Worm (Caenorhabditis elegans): ENCODE data around the gene Y54G11A.1.

Y54G11A.1 gene

ce11 chrII:14290846-14291245, 21.9 kb upstream of the Y54G11A.1 start:
- TF ChIP-seq sdc-2 (tag; optimal IDR thresholded peaks at IDR 0.05) (no peak), zip-5 (tag; optimal IDR thresholded peaks at IDR 0.05) (no peak), elt-2 (tag; optimal IDR thresholded peaks at IDR 0.05) (no peak), ceh-30 (tag; optimal IDR thresholded peaks at IDR 0.05) (no peak), ceh-22 (tag; optimal IDR thresholded peaks at IDR 0.05) (no peak), pha-2 (tag; optimal IDR thresholded peaks at IDR 0.05) (no peak), pag-3 (tag; optimal IDR thresholded peaks at IDR 0.05; ENCODE audit: borderline replicate concordance) (no peak)

- no peak for TF ChIP-seq unc-42 (tag; optimal IDR thresholded peaks at IDR 0.05)
- no peak for TF ChIP-seq C38D4.7 (GFP tag; optimal IDR thresholded peaks at IDR 0.05)
- TF ChIP-seq unc-3 (GFP tag; conservative IDR thresholded peaks at IDR 0.05): no peak
- no peak for TF ChIP-seq unc-3 (tag; optimal IDR thresholded peaks at IDR 0.05)
- TF ChIP-seq pqm-1 (tag; optimal IDR thresholded peaks at IDR 0.05): no peak
- TF ChIP-seq pat-9 (tag; optimal IDR thresholded peaks at IDR 0.05): no peak
- TF ChIP-seq tbx-7 (tag; optimal IDR thresholded peaks at IDR 0.05): no peak
- no peak for TF ChIP-seq C08G9.2 (tag; optimal IDR thresholded peaks at IDR 0.05)
These were observed 20.0 kb upstream of the Y54G11A.1 start, which contains the start of gene srh-42 for ce11 chrII:14288968-14289367. Gene srh-42, minus strand, starts transcription at chrII:14289068.

- no peak for TF ChIP-seq hlh-6 (tag; optimal IDR thresholded peaks at IDR 0.05)
- no peak for TF ChIP-seq zip-5 (tag; optimal IDR thresholded peaks at IDR 0.05)
- no peak for TF ChIP-seq ceh-6 (GFP tag; optimal IDR thresholded peaks at IDR 0.05)
- no peak for TF ChIP-seq ttx-3 (tag; optimal IDR thresholded peaks at IDR 0.05)
- TF ChIP-seq elt-4 (tag; optimal IDR thresholded peaks at IDR 0.05): no peak
- no peak for TF ChIP-seq ceh-19 (GFP tag; optimal IDR thresholded peaks at IDR 0.05)
- TF ChIP-seq ceh-24 (tag; optimal IDR thresholded peaks at IDR 0.05): no peak
These were observed 18.3 kb upstream of the Y54G11A.1 start, which contains the start of gene srh-41 for ce11 chrII:14287277-14287676. Gene srh-41, minus strand, starts transcription at chrII:14287377.

ce11 chrII:14276409-14276808, 7.4 kb upstream of the Y54G11A.1 start, which contains the start of gene Y54G11A.3:
Gene Y54G11A.3, plus strand, starts transcription at chrII:14276621.
- TF ChIP-seq nhr-232 (tag; optimal IDR thresholded peaks at IDR 0.05) (no peak), nfya-1 (tag; optimal IDR thresholded peaks at IDR 0.05) (no peak), dve-1 (tag; optimal IDR thresholded peaks at IDR 0.05) (no peak), hlh-30 (tag; optimal IDR thresholded peaks at IDR 0.05; ENCODE audit: insufficient read depth) (no peak), elt-4 (tag; optimal IDR thresholded peaks at IDR 0.05) (no peak), hlh-15 (tag; optimal IDR thresholded peaks at IDR 0.05) (no peak)

ce11 chrII:14269839-14270238, 847 bp upstream of the Y54G11A.1 start:
- peak; percentile 88 for TF ChIP-seq nfya-1 (tag; optimal IDR thresholded peaks at IDR 0.05)
- TF ChIP-seq Y22D7AL.16 (tag; optimal IDR thresholded peaks at IDR 0.05): no peak

ce11 chrII:14257943-14258342, 11.0 kb downstream of the Y54G11A.1 start:
- TF ChIP-seq hlh-6 (tag; optimal IDR thresholded peaks at IDR 0.05) (no peak), sdc-2 (tag; optimal IDR thresholded peaks at IDR 0.05) (no peak), T23F11.4 (GFP tag; optimal IDR thresholded peaks at IDR 0.05) (no peak), ceh-30 (tag; optimal IDR thresholded peaks at IDR 0.05) (no peak), K09A11.1 (tag; optimal IDR thresholded peaks at IDR 0.05; ENCODE audit: insufficient read depth) (no peak), pax-1 (tag; optimal IDR thresholded peaks at IDR 0.05) (no peak), C38D4.7 (GFP tag; optimal IDR thresholded peaks at IDR 0.05) (no peak), hlh-8 (tag; optimal IDR thresholded peaks at IDR 0.05) (no peak), ceh-18 (tag; optimal IDR thresholded peaks at IDR 0.05) (no peak), madf-2 (tag; optimal IDR thresholded peaks at IDR 0.05) (no peak), nfya-1 (tag; optimal IDR thresholded peaks at IDR 0.05) (no peak), ceh-6 (GFP tag; optimal IDR thresholded peaks at IDR 0.05) (no peak), Y22D7AL.16 (tag; optimal IDR thresholded peaks at IDR 0.05) (no peak), C08G9.2 (tag; optimal IDR thresholded peaks at IDR 0.05) (no peak), pros-1 (tag; optimal IDR thresholded peaks at IDR 0.05) (no peak), lim-6 (tag; optimal IDR thresholded peaks at IDR 0.05) (no peak), hlh-15 (tag; optimal IDR thresholded peaks at IDR 0.05) (no peak), ref-2 (tag; optimal IDR thresholded peaks at IDR 0.05) (no peak)
